Fruit fly (Drosophila melanogaster): ENCODE measurements around the gene ergic53.
A peak's percentile ranks its signal among the peaks of the same experiment; 100 is the strongest.

DNA sequence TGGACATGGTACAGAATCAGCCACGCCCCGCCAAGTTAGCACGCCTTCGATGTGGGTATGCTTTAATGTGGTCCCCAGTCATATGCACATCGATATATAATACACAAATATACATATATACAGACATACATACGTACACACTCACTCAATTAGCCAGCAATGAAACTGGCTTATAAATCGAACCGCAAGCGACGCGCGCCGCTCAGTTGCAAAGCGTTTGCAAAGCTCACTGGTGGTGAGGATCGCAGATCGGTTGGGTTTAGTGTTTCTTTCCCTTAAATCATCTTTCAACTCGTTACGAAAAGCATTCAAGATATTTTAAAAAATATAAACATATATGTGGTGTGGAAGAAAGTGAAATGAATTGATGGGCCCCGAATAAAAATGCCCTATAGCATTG lies 6.2 kb upstream of the ergic53 start:
- TF ChIP-seq CG5204 (GFP tag; optimal IDR thresholded peaks at IDR 0.05) (no peak), CG14711 (tag; optimal IDR thresholded peaks at IDR 0.05) (no peak), CG11617 (GFP tag; optimal IDR thresholded peaks at IDR 0.05) (no peak), Hr96 (GFP tag; optimal IDR thresholded peaks at IDR 0.05) (no peak), cnc (optimal IDR thresholded peaks at IDR 0.05) (no peak), CG7101 (tag; optimal IDR thresholded peaks at IDR 0.05) (no peak), kay (GFP tag; ENCODE audit: borderline replicate concordance) (no peak), bab1 (GFP tag; optimal IDR thresholded peaks at IDR 0.05) (peak; percentile 4), tj (GFP tag; optimal IDR thresholded peaks at IDR 0.05) (no peak)
